Worm (Caenorhabditis elegans): Measurements from ENCODE around the gene C02F12.5.

- TF ChIP-seq lin-13 (tag; optimal IDR thresholded peaks at IDR 0.05) (no peak), snpc-4 (tag; optimal IDR thresholded peaks at IDR 0.05) (no peak), mep-1 (tag; optimal IDR thresholded peaks at IDR 0.05) (no peak), sem-2 (GFP tag; optimal IDR thresholded peaks at IDR 0.05) (no peak), nhr-28 (tag; optimal IDR thresholded peaks at IDR 0.05) (no peak), nhr-237 (tag; optimal IDR thresholded peaks at IDR 0.05) (no peak), elt-3 (tag; optimal IDR thresholded peaks at IDR 0.05) (no peak), blmp-1 (tag; optimal IDR thresholded peaks at IDR 0.05) (no peak), ztf-11 (tag; optimal IDR thresholded peaks at IDR 0.05) (no peak)
Measured at ce11 chrX:3645924-3646323, 26.0 kb downstream of the C02F12.5 start.
